Worm (Caenorhabditis elegans): ENCODE data around the gene F14B8.4.

Gene F14B8.4

DNA sequence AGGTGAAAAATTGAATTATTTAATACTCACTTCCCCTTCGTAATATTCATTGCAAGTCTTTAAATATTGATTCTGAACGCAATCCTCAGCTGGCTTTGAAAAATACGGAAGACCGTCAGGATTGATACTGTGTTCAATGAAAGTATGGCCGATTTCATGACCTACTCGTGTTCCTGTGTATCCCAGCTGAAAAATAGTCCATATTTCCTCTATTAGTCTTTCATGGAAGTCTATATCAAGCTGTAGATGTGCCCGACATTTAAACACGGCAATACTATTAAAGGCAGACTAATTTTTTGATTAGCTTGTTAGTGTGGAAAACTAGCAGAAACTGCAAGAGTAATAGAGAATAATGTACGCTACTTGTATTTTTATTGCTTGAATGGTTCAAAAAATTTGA, 38.2 kb downstream of the F14B8.4 start:
- no peak for TF ChIP-seq lsy-12 (tag; optimal IDR thresholded peaks at IDR 0.05)
- no peak for TF ChIP-seq daf-12 (tag; optimal IDR thresholded peaks at IDR 0.05)
- no peak for TF ChIP-seq ceh-82 (tag; optimal IDR thresholded peaks at IDR 0.05)
- TF ChIP-seq nhr-77 (tag; optimal IDR thresholded peaks at IDR 0.05), result no peak
- TF ChIP-seq fkh-10 (GFP tag; optimal IDR thresholded peaks at IDR 0.05), result no peak
- no peak for TF ChIP-seq nhr-23 (tag; optimal IDR thresholded peaks at IDR 0.05)
- no peak for TF ChIP-seq nhr-28 (tag; optimal IDR thresholded peaks at IDR 0.05)
- no peak for TF ChIP-seq snpc-4 (tag; optimal IDR thresholded peaks at IDR 0.05)

DNA sequence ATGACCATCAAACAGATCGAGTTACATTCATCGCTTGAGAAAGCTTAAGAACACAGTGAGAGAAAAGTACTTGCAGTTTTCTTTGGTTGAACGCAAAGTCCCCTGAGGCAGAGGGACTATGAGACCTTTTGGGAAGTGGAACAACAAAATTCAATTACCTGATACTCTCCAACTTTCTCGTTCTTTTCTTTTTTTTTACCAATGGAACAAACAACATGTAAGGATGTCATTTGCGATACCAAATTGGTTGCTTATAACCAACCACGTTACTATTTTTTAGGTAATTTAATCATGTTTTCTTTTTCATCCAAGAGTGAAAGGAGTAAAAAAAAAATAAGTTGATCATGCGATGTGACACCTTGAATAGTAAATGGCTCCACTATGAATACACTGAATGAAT, 43.0 kb downstream of the F14B8.4 start:
- TF ChIP-seq ceh-82 (tag; optimal IDR thresholded peaks at IDR 0.05) (no peak), ztf-4 (tag; optimal IDR thresholded peaks at IDR 0.05) (no peak), lin-15B (tag; optimal IDR thresholded peaks at IDR 0.05) (no peak), lsy-12 (tag; optimal IDR thresholded peaks at IDR 0.05) (no peak)

DNA sequence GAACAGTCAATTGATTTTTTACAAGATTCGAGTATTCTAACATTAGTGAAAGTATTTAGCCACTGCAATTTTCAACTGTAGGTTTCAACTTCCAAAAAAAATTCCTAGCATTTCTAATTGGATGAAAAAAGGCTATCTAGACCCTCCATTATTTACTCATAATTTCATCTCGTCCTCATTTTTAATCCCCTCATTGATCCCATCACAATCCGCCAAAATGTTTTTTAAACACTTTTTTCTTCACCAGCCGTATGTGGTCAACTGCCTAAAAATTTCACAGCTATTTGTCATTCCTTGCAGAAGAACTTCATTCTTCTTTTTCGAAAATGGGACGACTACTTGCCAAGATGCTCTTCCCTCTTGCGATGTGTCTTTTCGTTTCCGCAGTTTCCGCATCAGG, 46.4 kb downstream of the F14B8.4 start, which contains the start of gene rig-3:
TSS of gene rig-3 (plus strand) at position 301 of the 400 bp plus-strand sequence.
- TF ChIP-seq fkh-10 (GFP tag; optimal IDR thresholded peaks at IDR 0.05) (no peak), elt-2 (tag; optimal IDR thresholded peaks at IDR 0.05) (no peak), sea-2 (GFP tag; optimal IDR thresholded peaks at IDR 0.05) (no peak), zag-1 (tag; optimal IDR thresholded peaks at IDR 0.05) (no peak), elt-1 (tag; optimal IDR thresholded peaks at IDR 0.05) (no peak), lin-15B (tag; optimal IDR thresholded peaks at IDR 0.05) (no peak), nfya-1 (tag; optimal IDR thresholded peaks at IDR 0.05; ENCODE audit: insufficient read depth) (no peak), hmg-11 (tag; optimal IDR thresholded peaks at IDR 0.05) (no peak), lsy-12 (tag; optimal IDR thresholded peaks at IDR 0.05) (no peak), pqm-1 (tag; optimal IDR thresholded peaks at IDR 0.05) (no peak), tbx-2 (tag; optimal IDR thresholded peaks at IDR 0.05) (no peak), ceh-9 (tag; optimal IDR thresholded peaks at IDR 0.05) (no peak), nhr-67 (tag; optimal IDR thresholded peaks at IDR 0.05) (no peak), mml-1 (tag; optimal IDR thresholded peaks at IDR 0.05) (no peak), lin-39 (tag; optimal IDR thresholded peaks at IDR 0.05) (no peak), ceh-82 (tag; optimal IDR thresholded peaks at IDR 0.05) (no peak), nhr-25 (tag; optimal IDR thresholded peaks at IDR 0.05) (no peak), skn-1 (tag; optimal IDR thresholded peaks at IDR 0.05) (no peak), jun-1 (tag; optimal IDR thresholded peaks at IDR 0.05) (no peak), fos-1 (tag; optimal IDR thresholded peaks at IDR 0.05) (no peak)

DNA sequence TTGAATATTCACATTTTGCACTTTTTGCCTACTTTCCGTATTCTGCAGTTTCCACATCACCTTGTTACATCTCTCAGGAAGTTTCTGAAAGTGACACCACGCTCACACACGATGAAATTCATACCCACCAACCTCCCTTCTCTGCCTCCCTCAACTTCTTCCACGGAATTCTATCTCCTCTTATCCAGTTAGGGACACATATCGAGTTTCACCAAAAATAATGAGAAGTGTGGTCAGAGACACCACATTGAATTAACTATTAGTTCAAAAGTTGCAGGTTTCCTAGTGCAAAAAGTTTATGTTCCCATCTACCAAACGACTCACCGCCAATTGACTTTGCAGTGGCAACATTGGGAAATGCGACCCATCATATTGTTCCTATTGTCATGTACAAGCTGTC, 49.3 kb downstream of the F14B8.4 start:
- TF ChIP-seq mml-1 (tag; optimal IDR thresholded peaks at IDR 0.05) (no peak), elt-1 (tag; optimal IDR thresholded peaks at IDR 0.05) (no peak), egl-27 (tag; optimal IDR thresholded peaks at IDR 0.05) (no peak), ceh-82 (tag; optimal IDR thresholded peaks at IDR 0.05) (no peak), nhr-76 (tag; optimal IDR thresholded peaks at IDR 0.05) (no peak), ceh-28 (tag; optimal IDR thresholded peaks at IDR 0.05) (no peak), nhr-28 (tag; optimal IDR thresholded peaks at IDR 0.05) (no peak), ztf-11 (tag; optimal IDR thresholded peaks at IDR 0.05) (no peak), nhr-11 (tag; optimal IDR thresholded peaks at IDR 0.05) (no peak), fkh-2 (tag; optimal IDR thresholded peaks at IDR 0.05) (no peak), zag-1 (tag; optimal IDR thresholded peaks at IDR 0.05) (no peak), nhr-43 (tag; optimal IDR thresholded peaks at IDR 0.05; ENCODE audit: poor library complexity, severe bottlenecking) (no peak), nhr-67 (tag; optimal IDR thresholded peaks at IDR 0.05) (no peak), skn-1 (tag; optimal IDR thresholded peaks at IDR 0.05) (no peak), pqm-1 (tag; optimal IDR thresholded peaks at IDR 0.05) (no peak), ama-1 (optimal IDR thresholded peaks at IDR 0.05) (no peak), sea-2 (GFP tag; optimal IDR thresholded peaks at IDR 0.05) (no peak), nhr-23 (tag; optimal IDR thresholded peaks at IDR 0.05) (no peak)
